Worm (Caenorhabditis elegans) whole organism, L2 larva: ENCODE measurements around the gene ins-4.

Source experiments
- R02D3.7 ChIP-seq: fragments of 150-350 bp; optimal IDR thresholded peaks from 2 replicates; lab custom pipeline; 2014; ENCODE audit warnings: missing biosample characterization, missing genetic modification characterization
- ZK546.5 ChIP-seq: sonication (generic microtip); optimal IDR thresholded peaks from 2 replicates; lab custom pipeline; 2017; ENCODE audit warnings: missing biosample characterization, missing genetic modification characterization
- aly-2 ChIP-seq: fragments of 150-350 bp; optimal IDR thresholded peaks from 2 replicates; lab custom pipeline; 2014; ENCODE audit warnings: missing biosample characterization, missing genetic modification characterization
- ama-1 ChIP-seq: fragments of 150-350 bp; optimal IDR thresholded peaks from 2 replicates; lab custom pipeline; 2018; ENCODE audit warnings: inconsistent platforms
- elt-3 ChIP-seq: sonication (generic microtip); optimal IDR thresholded peaks from 2 replicates; lab custom pipeline; 2017; ENCODE audit warnings: missing biosample characterization, missing genetic modification characterization
- lin-13 ChIP-seq: fragments of 150-350 bp; optimal IDR thresholded peaks from 2 replicates; lab custom pipeline; 2014; ENCODE audit warnings: missing biosample characterization, missing genetic modification reagents, missing genetic modification characterization
- mbf-1 ChIP-seq: sonication (generic microtip); optimal IDR thresholded peaks from 2 replicates; lab custom pipeline; 2017; ENCODE audit warnings: missing biosample characterization, missing genetic modification characterization
- nhr-11 ChIP-seq: fragments of 150-350 bp; optimal IDR thresholded peaks from 2 replicates; lab custom pipeline; 2014; ENCODE audit warnings: missing biosample characterization, missing genetic modification characterization
- nhr-12 ChIP-seq: fragments of 150-350 bp; optimal IDR thresholded peaks from 2 replicates; lab custom pipeline; 2014; ENCODE audit warnings: missing biosample characterization, missing genetic modification characterization
- nhr-237 ChIP-seq: fragments of 150-350 bp; optimal IDR thresholded peaks from 2 replicates; lab custom pipeline; 2014; ENCODE audit warnings: missing biosample characterization, missing genetic modification characterization
- nhr-6 ChIP-seq: fragments of 150-350 bp; optimal IDR thresholded peaks from 2 replicates; lab custom pipeline; 2014; ENCODE audit warnings: missing biosample characterization, missing genetic modification characterization
- unc-39 ChIP-seq: fragments of 150-350 bp; optimal IDR thresholded peaks from 2 replicates; lab custom pipeline; 2014; ENCODE audit warnings: missing biosample characterization, missing genetic modification characterization
- unc-62 ChIP-seq: fragments of 150-350 bp; optimal IDR thresholded peaks from 2 replicates; lab custom pipeline; 2014; ENCODE audit warnings: missing biosample characterization, missing genetic modification reagents, missing genetic modification characterization
- ztf-11 ChIP-seq: sonication (generic microtip); optimal IDR thresholded peaks from 2 replicates; lab custom pipeline; 2017; ENCODE audit warnings: missing biosample characterization, missing genetic modification characterization

DNA sequence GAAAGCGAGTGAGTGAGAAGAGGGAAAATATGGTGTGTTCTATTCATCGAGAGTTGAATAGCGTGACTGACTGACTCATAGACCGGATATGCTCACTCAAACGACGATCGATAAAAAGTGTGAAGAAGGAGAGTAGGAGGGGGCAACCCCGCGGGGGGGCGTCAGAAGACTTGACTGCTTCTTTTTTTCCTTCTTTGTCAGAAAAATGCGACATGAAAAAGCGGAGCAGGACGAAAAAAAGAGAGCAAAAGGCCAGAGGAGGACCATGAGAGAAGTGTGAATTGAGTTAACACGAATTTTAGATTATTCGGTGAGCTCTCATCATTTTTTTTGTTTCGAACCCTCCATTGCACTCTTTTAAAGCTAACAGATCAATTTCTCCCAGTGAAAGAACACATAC lies 33.8 kb upstream of the ins-4 start:
- TF ChIP-seq ztf-11 (tag; lab: Kevin White, UChicago) (no peak), lin-13 (GFP tag; lab: Kevin White, UChicago) (no peak), nhr-12 (no peak), nhr-237 (no peak), nhr-6 (no peak), R02D3.7 (tag; lab: Kevin White, UChicago) (no peak), elt-3 (no peak), ZK546.5 (tag; lab: Kevin White, UChicago) (no peak), mbf-1 (tag; lab: Kevin White, UChicago) (no peak), nhr-11 (tag; lab: Kevin White, UChicago) (no peak), ama-1 (lab: Kevin White, UChicago) (no peak), unc-62 (no peak), aly-2 (no peak), unc-39 (no peak)
